Fruit fly (Drosophila melanogaster) whole organism, adult: ENCODE data around the gene CG12147.

Experiments used
- CG11617 ChIP-seq: fragments of 200-800 bp; sonication (Bioruptor generic); optimal IDR thresholded peaks from 2 replicates; lab custom pipeline; 2017; ENCODE audit warnings: mild to moderate bottlenecking, missing biosample characterization, missing genetic modification reagents, missing genetic modification characterization
- CG12768 ChIP-seq: fragments of 200-800 bp; sonication (Bioruptor generic); optimal IDR thresholded peaks from 2 replicates; lab custom pipeline; 2017; ENCODE audit warnings: missing biosample characterization, missing genetic modification characterization, mild to moderate bottlenecking, moderate library complexity, missing genetic modification reagents
- CG1620 ChIP-seq: fragments of 200-800 bp; sonication (Bioruptor generic); optimal IDR thresholded peaks from 2 replicates; lab custom pipeline; 2016; ENCODE audit warnings: missing biosample characterization, missing genetic modification characterization
- CG5204 ChIP-seq: fragments of 200-800 bp; sonication (Bioruptor generic); optimal IDR thresholded peaks from 2 replicates; lab custom pipeline; 2016; ENCODE audit warnings: missing biosample characterization, missing genetic modification characterization
- CG7101 ChIP-seq: fragments of 200-800 bp; sonication (Bioruptor generic); optimal IDR thresholded peaks from 2 replicates; lab custom pipeline; 2018; ENCODE audit warnings: missing biosample characterization, mild to moderate bottlenecking, missing genetic modification characterization, moderate library complexity
- Clk ChIP-seq: fragments of 200-800 bp; sonication (Bioruptor generic); optimal IDR thresholded peaks from 2 replicates; lab custom pipeline; 2017; ENCODE audit warnings: missing biosample characterization, missing genetic modification characterization
- Crg-1 ChIP-seq: fragments of 200-800 bp; sonication (Bioruptor generic); optimal IDR thresholded peaks from 2 replicates; lab custom pipeline; 2016; ENCODE audit warnings: missing biosample characterization, missing genetic modification characterization
- Hr96 ChIP-seq: fragments of 200-800 bp; sonication (Bioruptor generic); optimal IDR thresholded peaks from 2 replicates; lab custom pipeline; 2016; ENCODE audit warnings: missing biosample characterization, missing genetic modification characterization
- Mnt ChIP-seq: fragments of 200-800 bp; sonication (Bioruptor generic); optimal IDR thresholded peaks from 2 replicates; lab custom pipeline; 2016; ENCODE audit warnings: missing biosample characterization, mild to moderate bottlenecking, missing genetic modification characterization
- cnc ChIP-seq, 2 experiments: fragments of >200 bp; optimal IDR thresholded peaks; 2 replicates each; lab custom pipeline; 2017
- kay ChIP-seq: fragments of 200-800 bp; sonication (Bioruptor generic); peaks from one replicate; lab custom pipeline; 2016; ENCODE audit warnings: missing biosample characterization, missing genetic modification characterization, borderline replicate concordance
- ovo ChIP-seq: fragments of 200-800 bp; sonication (Bioruptor generic); optimal IDR thresholded peaks from 2 replicates; lab custom pipeline; 2016; ENCODE audit warnings: missing biosample characterization, missing genetic modification characterization
- pad ChIP-seq: fragments of 200-800 bp; sonication (Bioruptor generic); optimal IDR thresholded peaks from 3 replicates; lab custom pipeline; 2017; ENCODE audit warnings: missing biosample characterization, missing genetic modification characterization, mild to moderate bottlenecking, moderate library complexity, missing genetic modification reagents
- toe ChIP-seq: fragments of 200-800 bp; sonication (Bioruptor generic); optimal IDR thresholded peaks from 2 replicates; lab custom pipeline; 2016; ENCODE audit warnings: missing biosample characterization, missing genetic modification characterization

dm6 chr3R:5376612-5377011 is 50.4 kb downstream of the CG12147 start, which contains the start of gene 7B2:
- TF ChIP-seq CG1620 (no peak), ovo (GFP tag; lab: Kevin White, UChicago) (no peak), Mnt (GFP tag; lab: Kevin White, UChicago) (no peak), cnc (optimal IDR thresholded peaks at IDR 0.05; lab: Kevin White, UChicago) (no peak), Hr96 (GFP tag; lab: Kevin White, UChicago) (no peak), CG12768 (GFP tag; lab: Kevin White, UChicago) (no peak), toe (GFP tag; lab: Kevin White, UChicago) (no peak), CG5204 (GFP tag; lab: Kevin White, UChicago) (no peak), CG11617 (GFP tag; lab: Kevin White, UChicago) (no peak), kay (no peak), pad (GFP tag; lab: Kevin White, UChicago) (no peak), Crg-1 (no peak), CG7101 (no peak), Clk (GFP tag; lab: Kevin White, UChicago) (no peak)
